Worm (Caenorhabditis elegans) whole organism, L4/young adult: ENCODE results near the gene bath-30.

Source experiments
- W03F9.2 ChIP-seq: fragments of 150-350 bp; optimal IDR thresholded peaks from 2 replicates; lab custom pipeline; 2014; ENCODE audit warnings: missing biosample characterization, missing genetic modification characterization
- dao-5 ChIP-seq: sonication (generic microtip); optimal IDR thresholded peaks from 2 replicates; lab custom pipeline; 2016; ENCODE audit warnings: missing genotype, missing genetic modification characterization, moderate library complexity, missing compliant biosample characterization
- him-1 ChIP-seq: sonication (generic microtip); optimal IDR thresholded peaks from 2 replicates; lab custom pipeline; 2016; ENCODE audit warnings: missing genotype, missing genetic modification reagents, missing genetic modification characterization, missing compliant biosample characterization

DNA sequence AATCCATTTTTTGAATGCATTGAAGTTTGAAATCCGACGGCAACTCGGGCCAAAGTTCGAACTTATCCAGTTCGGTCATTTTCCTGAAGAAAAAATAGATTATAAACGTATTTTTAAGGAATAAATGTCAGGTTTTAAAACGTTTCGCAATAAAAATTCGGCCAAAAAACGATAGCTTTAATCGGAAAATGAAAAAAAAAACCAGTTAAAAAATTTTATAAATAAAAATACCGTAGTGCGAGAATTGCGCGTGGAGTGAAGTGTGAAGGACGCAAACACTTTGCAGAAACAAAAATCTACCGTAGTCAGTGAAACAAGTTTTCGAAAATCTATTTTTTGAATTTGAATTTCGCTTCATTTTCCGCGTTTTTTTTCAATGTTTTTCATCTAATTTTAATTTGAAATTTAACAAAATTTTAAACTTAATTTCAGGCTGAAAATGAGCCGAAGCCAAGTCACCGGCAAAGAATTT is 3.7 kb upstream of the bath-30 start, which contains the start of gene F14D2.8:
- no peak for TF ChIP-seq dao-5 (tag; lab: Kevin White, UChicago)
- no peak for TF ChIP-seq him-1 (tag; lab: Kevin White, UChicago)
- no peak for TF ChIP-seq W03F9.2 (tag; lab: Kevin White, UChicago)
